Worm (Caenorhabditis elegans) whole organism, L3 larva: ENCODE results near the gene trm-1.
A peak's percentile ranks its signal among the peaks of the same experiment; 100 is the strongest.

Experiments used
- jun-1 ChIP-seq: fragments of 150-350 bp; optimal IDR thresholded peaks from 2 replicates; lab custom pipeline; 2014; ENCODE audit warnings: missing biosample characterization, missing genetic modification reagents, missing genetic modification characterization
- nhr-67 ChIP-seq: fragments of 150-350 bp; optimal IDR thresholded peaks from 2 replicates; lab custom pipeline; 2014; ENCODE audit warnings: missing biosample characterization, missing genetic modification characterization

DNA sequence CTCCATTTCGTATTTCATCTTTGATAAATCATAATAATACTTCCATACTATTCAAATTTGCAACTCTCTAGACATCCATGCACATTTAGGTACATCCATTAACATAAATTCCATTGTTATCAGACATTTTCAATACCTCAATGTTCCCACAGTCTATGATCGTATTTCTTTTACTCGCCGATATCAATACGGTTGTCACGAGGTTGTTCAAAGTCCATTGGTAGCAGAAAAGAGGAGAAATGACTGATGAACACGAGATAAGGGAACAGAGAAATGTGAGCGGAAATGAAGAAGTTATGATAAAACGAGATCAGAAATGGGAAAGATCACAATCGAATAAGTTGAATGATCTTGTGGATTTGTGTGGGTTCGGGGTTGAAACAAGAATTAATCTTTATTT, 27.4 kb upstream of the trm-1 start:
- no peak for TF ChIP-seq nhr-67 (tag; lab: Kevin White, UChicago)
- peak; percentile 52 for TF ChIP-seq jun-1 (tag; lab: Kevin White, UChicago)
